Fruit fly (Drosophila melanogaster): ENCODE results near the gene mRpL20.

The mRpL20 gene

dm6 chr3L:13017803-13018324 is at the start of gene mRpL20, which contains the start of gene Icmt:
TSS of gene mRpL20 (minus strand) at chr3L:13017867.
TSS of gene Icmt (plus strand) at chr3L:13018266.
- TF ChIP-seq ttk (optimal IDR thresholded peaks at IDR 0.05) (no peak), Myc (optimal IDR thresholded peaks at IDR 0.05) (no peak), Sin3A (optimal IDR thresholded peaks at IDR 0.05) (no peak), h (optimal IDR thresholded peaks at IDR 0.05) (no peak), psq (optimal IDR thresholded peaks at IDR 0.05) (no peak), insv (optimal IDR thresholded peaks at IDR 0.05) (no peak)

DNA sequence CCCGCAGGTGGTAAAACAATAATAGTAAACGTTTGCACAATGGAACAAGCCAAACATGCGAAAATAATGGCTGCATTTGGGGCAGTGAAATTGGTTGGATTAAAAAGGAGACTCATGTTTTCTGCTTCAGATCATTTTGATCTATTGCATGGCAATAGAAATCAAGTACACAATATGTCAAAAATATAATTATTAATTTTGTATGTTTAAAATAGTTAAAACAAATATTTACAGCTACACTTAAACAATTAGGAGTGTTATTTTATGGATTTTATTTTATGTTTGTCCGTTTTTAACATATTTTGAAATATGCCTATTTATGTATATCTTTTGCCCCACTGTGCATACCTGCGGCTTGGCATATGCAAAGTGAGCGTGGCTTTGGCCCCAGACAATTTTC is 48.6 kb upstream of the mRpL20 start:
- TF ChIP-seq insv (optimal IDR thresholded peaks at IDR 0.05) (no peak), psq (optimal IDR thresholded peaks at IDR 0.05) (no peak), h (optimal IDR thresholded peaks at IDR 0.05) (no peak), Sin3A (optimal IDR thresholded peaks at IDR 0.05) (no peak), ttk (optimal IDR thresholded peaks at IDR 0.05) (no peak), Myc (optimal IDR thresholded peaks at IDR 0.05) (no peak)

DNA sequence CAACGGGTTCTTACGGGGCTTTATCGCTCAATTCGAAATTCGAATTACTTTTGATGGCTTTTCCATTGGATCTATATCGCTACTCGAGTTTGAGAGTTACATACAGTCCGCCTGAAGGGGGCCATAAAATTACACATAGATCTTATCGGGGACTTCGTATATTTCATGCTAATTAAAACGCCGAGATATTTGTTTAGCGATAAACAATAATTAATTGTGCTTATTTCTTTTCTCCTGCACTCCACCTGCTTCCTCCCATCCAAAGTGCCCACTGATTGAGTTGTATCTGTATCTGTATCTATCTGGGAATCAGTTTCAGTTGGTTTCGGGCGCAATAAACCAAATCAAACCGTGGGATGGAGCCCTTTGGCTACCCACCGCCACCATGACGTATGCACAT is 48.0 kb upstream of the mRpL20 start:
- TF ChIP-seq psq (optimal IDR thresholded peaks at IDR 0.05) (no peak), Sin3A (optimal IDR thresholded peaks at IDR 0.05) (no peak), insv (optimal IDR thresholded peaks at IDR 0.05) (no peak), Myc (optimal IDR thresholded peaks at IDR 0.05) (no peak), ttk (optimal IDR thresholded peaks at IDR 0.05) (no peak), h (optimal IDR thresholded peaks at IDR 0.05) (no peak)

DNA sequence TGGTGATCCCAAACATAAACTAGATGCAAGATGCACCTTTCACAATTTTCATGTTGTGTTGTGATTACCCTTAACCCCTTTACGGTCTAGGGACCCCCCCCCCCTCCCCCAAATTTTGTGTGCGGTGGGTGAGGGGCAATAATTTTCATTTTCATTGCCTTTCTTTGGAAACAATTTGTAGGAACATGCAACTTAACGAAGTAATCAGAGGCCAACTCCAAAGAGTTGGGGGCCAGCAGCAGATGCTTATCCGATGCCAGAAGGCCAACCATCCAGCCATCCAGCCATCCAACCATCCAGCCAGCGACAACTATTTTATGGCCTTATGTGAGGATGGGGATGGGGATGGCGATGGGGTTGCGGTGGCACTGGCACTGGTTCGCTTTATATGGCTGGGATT is 47.3 kb upstream of the mRpL20 start:
- TF ChIP-seq Myc (optimal IDR thresholded peaks at IDR 0.05) (no peak), Sin3A (optimal IDR thresholded peaks at IDR 0.05) (no peak), ttk (optimal IDR thresholded peaks at IDR 0.05) (no peak), insv (optimal IDR thresholded peaks at IDR 0.05) (no peak), psq (optimal IDR thresholded peaks at IDR 0.05) (no peak), h (optimal IDR thresholded peaks at IDR 0.05) (no peak)

DNA sequence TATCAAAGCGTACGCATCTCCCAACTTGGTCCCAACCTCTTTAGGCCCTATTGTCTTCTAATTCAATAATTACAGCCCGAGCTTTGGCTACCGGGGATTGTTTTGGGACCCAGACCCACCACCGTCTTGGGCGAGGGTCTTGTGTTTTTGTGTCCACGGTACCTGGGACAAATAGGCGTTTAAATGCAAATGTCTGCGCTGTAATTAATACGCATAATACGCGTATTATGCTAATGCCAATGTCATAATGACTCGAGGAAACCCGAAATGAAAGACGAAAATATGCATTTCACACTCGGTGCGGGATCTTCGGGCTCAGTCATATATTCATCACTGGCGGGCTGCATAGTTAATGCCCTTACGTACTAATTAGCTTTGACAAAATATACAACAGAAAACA is 46.7 kb upstream of the mRpL20 start:
- TF ChIP-seq Sin3A (optimal IDR thresholded peaks at IDR 0.05), result no peak
- TF ChIP-seq Myc (optimal IDR thresholded peaks at IDR 0.05), result no peak
- TF ChIP-seq ttk (optimal IDR thresholded peaks at IDR 0.05), result no peak

DNA sequence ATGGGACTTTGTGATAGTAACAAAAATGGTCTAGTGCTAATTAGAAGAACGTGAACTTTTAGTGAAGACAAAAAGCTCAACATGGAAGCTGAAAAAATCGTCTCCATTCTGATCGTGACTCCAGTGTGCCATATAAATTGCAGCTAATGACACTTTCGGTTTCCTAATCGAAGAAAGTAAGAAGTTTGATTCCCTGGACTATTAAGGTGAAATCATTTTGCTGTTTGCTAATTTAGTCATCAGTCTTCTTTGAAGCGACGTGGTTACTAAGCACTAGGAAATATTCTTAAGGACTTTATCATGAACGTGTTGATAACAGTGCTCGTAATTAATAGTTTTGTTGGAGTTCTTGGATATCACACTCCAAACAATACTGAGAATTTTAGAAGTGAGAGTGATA is 45.1 kb upstream of the mRpL20 start, which contains the start of gene CG34429:
Gene CG34429, plus strand, starts transcription at position 301 of the 400 bp plus-strand sequence.
- TF ChIP-seq h (optimal IDR thresholded peaks at IDR 0.05) (no peak), ttk (optimal IDR thresholded peaks at IDR 0.05) (no peak), insv (optimal IDR thresholded peaks at IDR 0.05) (no peak), Sin3A (optimal IDR thresholded peaks at IDR 0.05) (no peak), psq (optimal IDR thresholded peaks at IDR 0.05) (no peak)

DNA sequence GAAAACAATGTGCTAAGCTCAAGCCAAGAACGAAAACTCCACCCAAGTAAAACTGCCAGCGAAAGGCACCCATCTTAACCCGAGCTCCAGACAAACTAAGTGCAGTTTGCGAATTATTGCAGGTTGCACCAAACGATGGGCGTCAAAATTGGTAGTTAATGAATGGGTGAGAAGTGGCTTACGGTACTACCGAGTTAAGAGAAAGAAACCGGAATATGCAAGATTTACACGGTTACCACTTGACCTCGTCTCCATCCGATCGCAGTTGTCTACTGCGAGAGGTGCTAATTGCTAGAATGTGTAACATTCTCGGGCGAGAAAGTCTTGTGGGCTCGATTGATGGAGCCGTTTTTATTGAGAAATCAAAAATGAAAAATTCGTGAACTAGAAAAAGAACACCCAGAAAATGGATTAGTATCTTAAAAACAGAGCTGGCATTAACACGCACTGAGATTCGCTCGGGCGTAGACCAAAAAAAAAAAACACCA is 43.7 kb upstream of the mRpL20 start, which contains the start of the genes CG14115 and CG34428:
Gene CG14115, minus strand, starts transcription at position 101 of the 488 bp plus-strand sequence.
Gene CG34428, plus strand, starts transcription at position 438 of the 488 bp plus-strand sequence.
- TF ChIP-seq Myc (optimal IDR thresholded peaks at IDR 0.05) (no peak), ttk (optimal IDR thresholded peaks at IDR 0.05) (no peak), psq (optimal IDR thresholded peaks at IDR 0.05) (no peak), h (optimal IDR thresholded peaks at IDR 0.05) (no peak), Sin3A (optimal IDR thresholded peaks at IDR 0.05) (no peak), insv (optimal IDR thresholded peaks at IDR 0.05) (no peak)

- TF ChIP-seq Myc (optimal IDR thresholded peaks at IDR 0.05) (no peak), insv (optimal IDR thresholded peaks at IDR 0.05) (no peak), h (optimal IDR thresholded peaks at IDR 0.05) (no peak), Sin3A (optimal IDR thresholded peaks at IDR 0.05) (no peak)
These were observed 40.8 kb upstream of the mRpL20 start for dm6 chr3L:13058429-13058828.

DNA sequence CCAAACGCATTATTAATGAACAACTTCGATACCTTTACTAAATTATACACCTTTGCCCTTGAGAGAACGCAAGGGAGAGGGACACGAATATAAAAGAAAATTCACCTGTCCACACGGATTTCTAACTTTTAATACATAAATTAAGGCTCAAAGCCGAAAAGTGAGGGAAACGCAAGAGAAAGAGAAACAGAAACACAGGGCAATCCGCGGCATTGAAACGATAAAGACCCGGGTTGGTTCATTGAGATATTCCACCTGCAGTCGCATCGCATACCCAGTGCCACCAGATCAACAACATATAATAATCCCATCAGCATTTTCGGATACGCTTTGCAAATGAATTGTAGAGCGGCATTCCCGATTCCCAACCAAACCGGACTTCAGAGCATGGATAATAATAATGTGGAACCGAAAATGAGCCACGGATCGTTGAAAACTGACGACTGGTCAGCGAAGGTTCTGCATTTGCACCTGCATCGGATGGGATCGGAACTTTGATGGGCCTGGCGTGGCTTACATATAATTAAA is 33.1 kb upstream of the mRpL20 start:
- TF ChIP-seq Sin3A (optimal IDR thresholded peaks at IDR 0.05) (no peak), ttk (optimal IDR thresholded peaks at IDR 0.05) (no peak), insv (optimal IDR thresholded peaks at IDR 0.05) (no peak), h (optimal IDR thresholded peaks at IDR 0.05) (no peak), psq (optimal IDR thresholded peaks at IDR 0.05) (no peak), Myc (optimal IDR thresholded peaks at IDR 0.05) (no peak)

dm6 chr3L:13049671-13050070 is 32.0 kb upstream of the mRpL20 start:
- TF ChIP-seq Myc (optimal IDR thresholded peaks at IDR 0.05), result no peak
- no peak for TF ChIP-seq psq (optimal IDR thresholded peaks at IDR 0.05)
- TF ChIP-seq h (optimal IDR thresholded peaks at IDR 0.05), result no peak
- no peak for TF ChIP-seq ttk (optimal IDR thresholded peaks at IDR 0.05)
- no peak for TF ChIP-seq Sin3A (optimal IDR thresholded peaks at IDR 0.05)
- TF ChIP-seq insv (optimal IDR thresholded peaks at IDR 0.05), result no peak

dm6 chr3L:13046758-13047157 is 29.1 kb upstream of the mRpL20 start, which contains the start of gene CG11279:
TSS of gene CG11279 (plus strand) at chr3L:13046977.
- no peak for TF ChIP-seq h (optimal IDR thresholded peaks at IDR 0.05)
- no peak for TF ChIP-seq insv (optimal IDR thresholded peaks at IDR 0.05)
- no peak for TF ChIP-seq psq (optimal IDR thresholded peaks at IDR 0.05)
- TF ChIP-seq ttk (optimal IDR thresholded peaks at IDR 0.05), result no peak

dm6 chr3L:13044335-13044814 is 26.7 kb upstream of the mRpL20 start, which contains the start of gene Syx13:
TSS of gene Syx13 (plus strand) at chr3L:13044434.
- TF ChIP-seq Myc (optimal IDR thresholded peaks at IDR 0.05) (no peak), Sin3A (optimal IDR thresholded peaks at IDR 0.05) (no peak), psq (optimal IDR thresholded peaks at IDR 0.05) (no peak), ttk (optimal IDR thresholded peaks at IDR 0.05) (no peak), h (optimal IDR thresholded peaks at IDR 0.05) (no peak), insv (optimal IDR thresholded peaks at IDR 0.05) (no peak)
